Fruit fly (Drosophila melanogaster) whole organism, embryonic: ENCODE measurements around the gene CG7963.

Source experiments
- Atf3 ChIP-seq: fragments of 200-800 bp; sonication (Bioruptor generic); optimal IDR thresholded peaks from 3 replicates; lab custom pipeline; 2016; ENCODE audit warnings: missing biosample characterization, missing genetic modification characterization
- Blimp-1 ChIP-seq: fragments of 200-800 bp; sonication (Bioruptor generic); optimal IDR thresholded peaks from 3 replicates; lab custom pipeline; 2018; ENCODE audit warnings: missing biosample characterization, missing genetic modification characterization, mild to moderate bottlenecking, moderate library complexity, missing genetic modification reagents
- CG10431 ChIP-seq: fragments of 200-800 bp; sonication (Bioruptor generic); optimal IDR thresholded peaks from 3 replicates; lab custom pipeline; 2018; ENCODE audit warnings: missing biosample characterization, mild to moderate bottlenecking, missing genetic modification characterization
- CG12299 ChIP-seq: fragments of 200-800 bp; sonication (Bioruptor generic); optimal IDR thresholded peaks from 2 replicates; lab custom pipeline; 2018; ENCODE audit warnings: missing biosample characterization, mild to moderate bottlenecking, missing genetic modification characterization
- CG14441 ChIP-seq: fragments of 200-800 bp; sonication (Bioruptor generic); IDR thresholded peaks from 2 replicates; pipeline ENCODE4 v1.3.6; 2022; ENCODE audit warnings: missing biosample characterization, missing genetic modification characterization
- CG14667 ChIP-seq: fragments of 200-800 bp; sonication (Bioruptor generic); IDR thresholded peaks from 2 replicates; pipeline ENCODE4 v1.3.6; 2022; ENCODE audit warnings: missing biosample characterization, missing genetic modification characterization
- CG14710 ChIP-seq: fragments of 200-800 bp; sonication (Bioruptor generic); optimal IDR thresholded peaks from 3 replicates; lab custom pipeline; 2019; ENCODE audit warnings: missing biosample characterization, mild to moderate bottlenecking, missing genetic modification characterization, moderate library complexity
- CG15601 ChIP-seq: fragments of 200-800 bp; sonication (Bioruptor generic); optimal IDR thresholded peaks from 3 replicates; lab custom pipeline; 2019; ENCODE audit warnings: missing biosample characterization, mild to moderate bottlenecking, missing genetic modification characterization, moderate library complexity
- CG15696 ChIP-seq: fragments of 200-800 bp; sonication (Bioruptor generic); optimal IDR thresholded peaks from 2 replicates; lab custom pipeline; 2019; ENCODE audit warnings: missing biosample characterization, mild to moderate bottlenecking, missing genetic modification characterization, moderate library complexity
- CG17612 ChIP-seq: fragments of 200-800 bp; sonication (Bioruptor generic); IDR thresholded peaks from 2 replicates; pipeline ENCODE4 v1.3.6; 2022; ENCODE audit warnings: missing biosample characterization, missing genetic modification characterization
- CG18619 ChIP-seq: fragments of 200-800 bp; sonication (Bioruptor generic); optimal IDR thresholded peaks from 3 replicates; lab custom pipeline; 2017; ENCODE audit warnings: missing biosample characterization, mild to moderate bottlenecking, missing genetic modification characterization
- CG2129 ChIP-seq: fragments of 200-800 bp; sonication (Bioruptor generic); IDR thresholded peaks from 2 replicates; pipeline ENCODE4 v1.3.6; 2022; ENCODE audit warnings: missing biosample characterization, missing genetic modification characterization; ENCODE audit not compliant: partially characterized antibody
- CG4404 ChIP-seq: fragments of 200-800 bp; sonication (Bioruptor generic); IDR thresholded peaks from 2 replicates; pipeline ENCODE4 v1.3.6; 2022; ENCODE audit warnings: missing biosample characterization, missing genetic modification characterization
- CG4730 ChIP-seq: fragments of 200-800 bp; sonication (Bioruptor generic); IDR thresholded peaks from 2 replicates; pipeline ENCODE4 v1.3.6; 2022; ENCODE audit warnings: missing biosample characterization, missing genetic modification characterization
- CG5180 ChIP-seq: fragments of 200-800 bp; sonication (Bioruptor generic); optimal IDR thresholded peaks from 3 replicates; lab custom pipeline; 2017; ENCODE audit warnings: missing biosample characterization, missing genetic modification characterization, mild to moderate bottlenecking, moderate library complexity, missing genetic modification reagents
- CG7271 ChIP-seq: fragments of 200-800 bp; sonication (Bioruptor generic); optimal IDR thresholded peaks from 2 replicates; lab custom pipeline; 2018; ENCODE audit warnings: missing biosample characterization, mild to moderate bottlenecking, missing genetic modification characterization, moderate library complexity
- CG7357 ChIP-seq: fragments of 200-800 bp; sonication (Bioruptor generic); IDR thresholded peaks from 3 replicates; pipeline ENCODE4 v1.3.6; 2022; ENCODE audit warnings: missing biosample characterization, missing genetic modification characterization
- CG7556 ChIP-seq: fragments of 200-800 bp; sonication (Bioruptor generic); optimal IDR thresholded peaks from 2 replicates; lab custom pipeline; 2017; ENCODE audit warnings: missing biosample characterization, mild to moderate bottlenecking, missing genetic modification characterization
- CG7786 ChIP-seq: fragments of 200-800 bp; sonication (Bioruptor generic); optimal IDR thresholded peaks from 2 replicates; lab custom pipeline; 2016; ENCODE audit warnings: missing biosample characterization, missing genetic modification characterization
- CG8388 ChIP-seq: fragments of 200-800 bp; sonication (Bioruptor generic); optimal IDR thresholded peaks from 2 replicates; lab custom pipeline; 2019; ENCODE audit warnings: missing biosample characterization, mild to moderate bottlenecking, missing genetic modification characterization, moderate library complexity
- CG9215 ChIP-seq: fragments of 200-800 bp; sonication (Bioruptor generic); IDR thresholded peaks from 2 replicates; pipeline ENCODE4 v1.3.6; 2022; ENCODE audit warnings: missing biosample characterization, missing genetic modification characterization
- CG9727 ChIP-seq: fragments of 200-800 bp; sonication (Bioruptor generic); optimal IDR thresholded peaks from 3 replicates; lab custom pipeline; 2017; ENCODE audit warnings: missing biosample characterization, mild to moderate bottlenecking, missing genetic modification characterization
- CkIIα-i1 ChIP-seq: fragments of 200-800 bp; sonication (Bioruptor generic); IDR thresholded peaks from 2 replicates; pipeline ENCODE4 v1.3.6; 2022; ENCODE audit warnings: missing biosample characterization, missing genetic modification characterization
- ERR ChIP-seq: fragments of 200-800 bp; sonication (Bioruptor generic); optimal IDR thresholded peaks from 2 replicates; lab custom pipeline; 2016; ENCODE audit warnings: missing biosample characterization, missing genetic modification characterization
- Ets97D ChIP-seq: fragments of 200-800 bp; sonication (Bioruptor generic); optimal IDR thresholded peaks from 3 replicates; lab custom pipeline; 2016; ENCODE audit warnings: missing biosample characterization, missing genetic modification characterization
- Fer2 ChIP-seq: fragments of 200-800 bp; sonication (Bioruptor generic); optimal IDR thresholded peaks from 2 replicates; lab custom pipeline; 2018; ENCODE audit warnings: missing biosample characterization, mild to moderate bottlenecking, missing genetic modification characterization, moderate library complexity
- GATAe ChIP-seq: fragments of 200-800 bp; sonication (Bioruptor generic); conservative IDR thresholded peaks from 2 replicates; pipeline ENCODE4 v1.3.6; 2022; ENCODE audit warnings: missing biosample characterization, missing genetic modification characterization
- Oli ChIP-seq: fragments of 200-800 bp; sonication (Bioruptor generic); optimal IDR thresholded peaks from 2 replicates; lab custom pipeline; 2018; ENCODE audit warnings: missing biosample characterization, mild to moderate bottlenecking, missing genetic modification characterization, moderate library complexity
- Optix ChIP-seq: fragments of 200-800 bp; sonication (Bioruptor generic); IDR thresholded peaks from 3 replicates; pipeline ENCODE4 v1.3.6; 2022; ENCODE audit warnings: missing biosample characterization, missing genetic modification characterization
- Ravus ChIP-seq: fragments of 200-800 bp; sonication (Bioruptor generic); IDR thresholded peaks from 2 replicates; pipeline ENCODE4 v1.3.6; 2022; ENCODE audit warnings: missing biosample characterization, missing genetic modification characterization
- Sin3A ChIP-seq: fragments of >200 bp; optimal IDR thresholded peaks from 2 replicates; lab custom pipeline; 2018
- Sox100B ChIP-seq: fragments of 200-800 bp; sonication (Bioruptor generic); optimal IDR thresholded peaks from 3 replicates; lab custom pipeline; 2018; ENCODE audit warnings: missing biosample characterization, mild to moderate bottlenecking, missing genetic modification characterization
- bab2 ChIP-seq: fragments of 200-800 bp; sonication (Bioruptor generic); optimal IDR thresholded peaks from 2 replicates; lab custom pipeline; 2016; ENCODE audit warnings: missing biosample characterization, missing genetic modification characterization
- bowl ChIP-seq: fragments of 200-800 bp; sonication (Bioruptor generic); IDR thresholded peaks from 2 replicates; pipeline ENCODE4 v1.3.6; 2022; ENCODE audit warnings: missing biosample characterization, missing genetic modification characterization
- br ChIP-seq: fragments of >200 bp; optimal IDR thresholded peaks from 2 replicates; lab custom pipeline; 2017
- cato ChIP-seq: fragments of 200-800 bp; sonication (Bioruptor generic); optimal IDR thresholded peaks from 2 replicates; lab custom pipeline; 2016; ENCODE audit warnings: missing biosample characterization, missing genetic modification characterization, borderline replicate concordance
- cwo ChIP-seq: fragments of 200-800 bp; sonication (Bioruptor generic); optimal IDR thresholded peaks from 3 replicates; lab custom pipeline; 2017; ENCODE audit warnings: missing biosample characterization, missing genetic modification characterization, mild to moderate bottlenecking, moderate library complexity, missing genetic modification reagents
- dati ChIP-seq: fragments of 200-800 bp; sonication (Bioruptor generic); IDR thresholded peaks from 2 replicates; pipeline ENCODE4 v1.3.6; 2022; ENCODE audit warnings: missing biosample characterization, missing genetic modification characterization
- esg ChIP-seq: fragments of 200-800 bp; sonication (Bioruptor generic); conservative IDR thresholded peaks from 2 replicates; pipeline ENCODE4 v1.3.6; 2022; ENCODE audit warnings: missing biosample characterization, missing genetic modification characterization
- ftz-f1 ChIP-seq: fragments of 200-800 bp; sonication (Bioruptor generic); optimal IDR thresholded peaks from 2 replicates; lab custom pipeline; 2016; ENCODE audit warnings: missing biosample characterization, missing genetic modification characterization
- jing ChIP-seq: fragments of 200-800 bp; sonication (Bioruptor generic); optimal IDR thresholded peaks from 2 replicates; lab custom pipeline; 2018; ENCODE audit warnings: missing biosample characterization, mild to moderate bottlenecking, missing genetic modification characterization
- lab ChIP-seq: fragments of 200-800 bp; sonication (Bioruptor generic); optimal IDR thresholded peaks from 3 replicates; lab custom pipeline; 2017; ENCODE audit warnings: missing biosample characterization, missing genetic modification characterization, mild to moderate bottlenecking, moderate library complexity, missing genetic modification reagents
- lilli ChIP-seq: fragments of 200-800 bp; sonication (Bioruptor generic); optimal IDR thresholded peaks from 3 replicates; lab custom pipeline; 2016; ENCODE audit warnings: missing biosample characterization, missing genetic modification characterization
- p53 ChIP-seq: fragments of 200-800 bp; sonication (Bioruptor generic); optimal IDR thresholded peaks from 2 replicates; lab custom pipeline; 2016; ENCODE audit warnings: missing biosample characterization, missing genetic modification characterization
- pho ChIP-seq: fragments of 200-800 bp; sonication (Bioruptor generic); optimal IDR thresholded peaks from 2 replicates; lab custom pipeline; 2016; ENCODE audit warnings: missing biosample characterization, missing genetic modification characterization
- pnt ChIP-seq: fragments of 200-800 bp; sonication (Bioruptor generic); optimal IDR thresholded peaks from 3 replicates; lab custom pipeline; 2016; ENCODE audit warnings: missing biosample characterization, missing genetic modification characterization
- prd ChIP-seq, 3 experiments: fragments of >200 bp in 2 of 3; fragments of 200-800 bp in 1 of 3; sonication (Bioruptor generic) in 1 of 3; optimal IDR thresholded peaks in 2 of 3; IDR thresholded peaks in 1 of 3; 2 replicates in 2 of 3; 3 replicates in 1 of 3; pipeline versions ENCODE4 v1.3.6 to Lab custom; 2017 to 2022; ENCODE audit warnings: missing biosample characterization in 1 of 3, missing genetic modification characterization in 1 of 3
- psq ChIP-seq: fragments of 200-800 bp; sonication (Bioruptor generic); optimal IDR thresholded peaks from 2 replicates; lab custom pipeline; 2017; ENCODE audit warnings: missing biosample characterization, missing genetic modification characterization
- sim ChIP-seq: fragments of 200-800 bp; sonication (Bioruptor generic); IDR thresholded peaks from 2 replicates; pipeline ENCODE4 v1.3.6; 2022; ENCODE audit warnings: missing biosample characterization, missing genetic modification characterization
- sqz ChIP-seq: fragments of 200-800 bp; sonication (Bioruptor generic); optimal IDR thresholded peaks from 3 replicates; lab custom pipeline; 2018; ENCODE audit warnings: missing biosample characterization, mild to moderate bottlenecking, missing genetic modification characterization
- tup ChIP-seq: fragments of 200-800 bp; sonication (Bioruptor generic); optimal IDR thresholded peaks from 2 replicates; lab custom pipeline; 2016; ENCODE audit warnings: missing biosample characterization, mild to moderate bottlenecking, missing genetic modification characterization, moderate library complexity

The CG7963 gene

DNA sequence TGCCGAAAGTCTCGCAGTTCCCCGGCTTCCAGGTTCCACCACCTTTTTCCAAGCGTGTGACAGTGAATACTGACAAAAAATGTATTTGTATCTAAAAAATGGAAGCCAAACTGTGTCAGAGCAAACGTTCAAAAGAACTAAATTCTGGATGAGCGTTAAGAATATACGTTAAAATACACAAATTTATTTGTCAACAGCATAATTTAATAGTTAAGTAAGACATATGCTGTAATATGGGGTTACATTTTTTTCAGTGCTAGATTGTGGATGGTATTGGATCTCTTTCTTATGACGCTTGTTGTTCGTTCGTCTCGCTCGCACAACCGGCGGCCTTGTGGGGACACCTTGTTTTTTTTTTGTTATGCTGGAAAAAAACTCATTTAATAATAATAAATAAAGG lies 7.0 kb upstream of the CG7963 start (continued):
- TF ChIP-seq CG7786 (GFP tag; lab: Kevin White, UChicago), result peak; percentile 96
- peak; percentile 96 for TF ChIP-seq bab2 (GFP tag; lab: Kevin White, UChicago)
- peak; percentile 78; the same call in 2 of the 3 replicates for TF ChIP-seq CG7357
- peak; percentile 88 for TF ChIP-seq sqz
- peak; percentile 94 for TF ChIP-seq CG7556
- TF ChIP-seq pho, result peak; percentile 98
- peak; percentile 82 for TF ChIP-seq bowl (GFP tag; lab: Robert Waterston, UW)
- TF ChIP-seq Sox100B (GFP tag; lab: Kevin White, UChicago), result peak; percentile 86
- peak; percentile 94 for TF ChIP-seq CG12299
- TF ChIP-seq Oli (tag; lab: Kevin White, UChicago), result peak; percentile 93
- peak; percentile 92 for TF ChIP-seq ERR (GFP tag; lab: Kevin White, UChicago)
- peak; percentile 75; the same call in 1 of the 2 replicates for TF ChIP-seq dati (GFP tag; lab: Robert Waterston, UW)
- TF ChIP-seq GATAe (GFP tag; lab: Robert Waterston, UW), result peak; percentile 87
- TF ChIP-seq prd (optimal IDR thresholded peaks at IDR 0.05; lab: Kevin White, UChicago), result no peak
- peak; percentile 94 for TF ChIP-seq prd (GFP tag; IDR thresholded peaks at IDR 0.05; lab: Robert Waterston, UW)
- TF ChIP-seq CG2129, result no peak
- peak; percentile 37 for TF ChIP-seq CG7271 (tag; lab: Kevin White, UChicago)
- TF ChIP-seq CG5180 (GFP tag; lab: Kevin White, UChicago), result peak; percentile 82
- peak; percentile 73 for TF ChIP-seq CG4404
- TF ChIP-seq cato (GFP tag; lab: Kevin White, UChicago), result peak; percentile 83
- TF ChIP-seq Ets97D (GFP tag; lab: Kevin White, UChicago), result peak; percentile 82
- TF ChIP-seq Blimp-1 (GFP tag; lab: Kevin White, UChicago), result peak; percentile 91
- peak; percentile 55; the same call in 1 of the 3 replicates for TF ChIP-seq Optix (GFP tag; lab: Robert Waterston, UW)
- TF ChIP-seq lilli (GFP tag; lab: Kevin White, UChicago), result peak; percentile 98
- TF ChIP-seq CG9727 (GFP tag; lab: Kevin White, UChicago), result peak; percentile 96
- TF ChIP-seq pnt, result peak; percentile 95
- TF ChIP-seq ftz-f1 (GFP tag; lab: Kevin White, UChicago), result peak; percentile 94
- peak; percentile 91 for TF ChIP-seq Ravus (GFP tag; lab: Robert Waterston, UW)
- TF ChIP-seq br (lab: Kevin White, UChicago), result no peak
- TF ChIP-seq Atf3 (GFP tag; lab: Kevin White, UChicago), result peak; percentile 91
- TF ChIP-seq CG8388 (GFP tag; lab: Kevin White, UChicago), result peak; percentile 92
- TF ChIP-seq CG4730 (GFP tag; lab: Robert Waterston, UW), result peak; percentile 90
- TF ChIP-seq CG17612 (GFP tag; lab: Robert Waterston, UW), result peak; percentile 87
- peak; percentile 90 for TF ChIP-seq CG14667
- TF ChIP-seq CkIIα-i1, result no peak
- TF ChIP-seq cwo (GFP tag; lab: Kevin White, UChicago), result peak; percentile 97
- TF ChIP-seq psq, result peak; percentile 79
- peak; percentile 69 for TF ChIP-seq CG15601 (tag; lab: Kevin White, UChicago)
- TF ChIP-seq tup (GFP tag; lab: Kevin White, UChicago), result peak; percentile 87
- TF ChIP-seq sim (GFP tag; lab: Robert Waterston, UW), result peak; percentile 82
- TF ChIP-seq Sin3A, result no peak
- TF ChIP-seq esg (GFP tag; lab: Robert Waterston, UW), result peak; percentile 92
- peak; percentile 56 for TF ChIP-seq CG15696 (tag; lab: Kevin White, UChicago)
- peak; percentile 83 for TF ChIP-seq Fer2 (tag; lab: Kevin White, UChicago)
- peak; percentile 94 for TF ChIP-seq CG14441 (GFP tag; lab: Robert Waterston, UW)
- peak; percentile 94 for TF ChIP-seq CG9215 (GFP tag; lab: Robert Waterston, UW)
- TF ChIP-seq p53 (GFP tag; lab: Kevin White, UChicago), result peak; percentile 91
- peak; percentile 96 for TF ChIP-seq CG18619
- peak; percentile 80 for TF ChIP-seq CG14710 (tag; lab: Kevin White, UChicago)
- TF ChIP-seq jing, result peak; percentile 88
- peak; percentile 98 for TF ChIP-seq lab (GFP tag; lab: Kevin White, UChicago)
- no peak for TF ChIP-seq CG10431 (GFP tag; lab: Kevin White, UChicago)
